Worm (Caenorhabditis elegans): ENCODE measurements around the gene cpsf-3.

ce11 chrIV:13243375-13243774 lies 39.3 kb downstream of the cpsf-3 start, which contains the start of gene JC8.4:
- TF ChIP-seq F13C5.2 (tag; optimal IDR thresholded peaks at IDR 0.05) (no peak), B0310.2 (tag; optimal IDR thresholded peaks at IDR 0.05) (no peak), ceh-13 (GFP tag; optimal IDR thresholded peaks at IDR 0.05) (no peak), hnd-1 (tag; optimal IDR thresholded peaks at IDR 0.05) (no peak), tbx-11 (GFP tag; IDR thresholded peaks at IDR 0.05) (no peak), ama-1 (optimal IDR thresholded peaks at IDR 0.05) (no peak), tbx-37 (GFP tag; conservative IDR thresholded peaks at IDR 0.05) (no peak), tra-4 (tag; optimal IDR thresholded peaks at IDR 0.05) (no peak), ceh-36 (tag; optimal IDR thresholded peaks at IDR 0.05) (no peak), hmg-4 (GFP tag; optimal IDR thresholded peaks at IDR 0.05) (no peak)
